Worm (Caenorhabditis elegans) whole organism, young adult: ENCODE results near the gene col-94.

Experiments
- Y79H2A.3 ChIP-seq: fragments of 200-800 bp; sonication (Bioruptor generic); conservative IDR thresholded peaks from 2 replicates; pipeline ENCODE4 v1.3.6; 2022; ENCODE audit warnings: missing genetic modification reagents, missing genetic modification characterization, missing compliant biosample characterization
- ama-1 ChIP-seq, 3 experiments: fragments of 150-350 bp in 1 of 3; sonication (generic microtip) in 2 of 3; optimal IDR thresholded peaks; 2 replicates each; lab custom pipeline; 2014 to 2018; ENCODE audit warnings: missing biosample characterization in 2 of 3, missing genetic modification characterization in 2 of 3, missing genetic modification reagents in 2 of 3
- ceh-79 ChIP-seq: sonication (generic microtip); optimal IDR thresholded peaks from 2 replicates; lab custom pipeline; 2017; ENCODE audit warnings: mild to moderate bottlenecking, missing genetic modification characterization, missing compliant biosample characterization
- hlh-12 ChIP-seq: sonication (generic microtip); optimal IDR thresholded peaks from 2 replicates; lab custom pipeline; 2016; ENCODE audit warnings: missing genetic modification characterization, missing compliant biosample characterization
- hsf-1 ChIP-seq: fragments of 200-800 bp; sonication (Bioruptor generic); IDR thresholded peaks from 2 replicates; pipeline ENCODE4 v1.3.6; 2022; ENCODE audit warnings: missing genetic modification reagents, missing genetic modification characterization, missing compliant biosample characterization
- let-607 ChIP-seq, 2 experiments: fragments of 200-800 bp in 1 of 2; sonication (Bioruptor generic) in 1 of 2; sonication (generic microtip) in 1 of 2; optimal IDR thresholded peaks; 2 replicates each; lab custom pipeline; 2016 to 2018; ENCODE audit warnings: mild to moderate bottlenecking in 2 of 2, missing compliant biosample characterization in 2 of 2, missing genetic modification characterization in 2 of 2, moderate library complexity in 2 of 2, missing genotype in 1 of 2
- madf-3 ChIP-seq: fragments of 200-800 bp; sonication (Bioruptor generic); IDR thresholded peaks from 2 replicates; pipeline ENCODE4 v1.3.6; 2022; ENCODE audit warnings: missing genetic modification reagents, missing genetic modification characterization, missing compliant biosample characterization
- rcor-1 ChIP-seq: fragments of 200-800 bp; sonication (Bioruptor generic); IDR thresholded peaks from 2 replicates; pipeline ENCODE4 v1.3.6; 2022; ENCODE audit warnings: missing genetic modification reagents, missing genetic modification characterization, missing compliant biosample characterization
- sea-2 ChIP-seq: fragments of 200-800 bp; sonication (Bioruptor generic); IDR thresholded peaks from 2 replicates; pipeline ENCODE4 v1.3.6; 2022; ENCODE audit warnings: missing genetic modification characterization, missing compliant biosample characterization
- ztf-26 ChIP-seq: sonication (generic microtip); optimal IDR thresholded peaks from 2 replicates; lab custom pipeline; 2017; ENCODE audit warnings: missing genetic modification characterization, missing compliant biosample characterization
- ztf-28 ChIP-seq: fragments of 200-800 bp; sonication (Bioruptor generic); IDR thresholded peaks from 2 replicates; pipeline ENCODE4 v1.3.6; 2022; ENCODE audit warnings: missing genetic modification reagents, missing genetic modification characterization, missing compliant biosample characterization

DNA sequence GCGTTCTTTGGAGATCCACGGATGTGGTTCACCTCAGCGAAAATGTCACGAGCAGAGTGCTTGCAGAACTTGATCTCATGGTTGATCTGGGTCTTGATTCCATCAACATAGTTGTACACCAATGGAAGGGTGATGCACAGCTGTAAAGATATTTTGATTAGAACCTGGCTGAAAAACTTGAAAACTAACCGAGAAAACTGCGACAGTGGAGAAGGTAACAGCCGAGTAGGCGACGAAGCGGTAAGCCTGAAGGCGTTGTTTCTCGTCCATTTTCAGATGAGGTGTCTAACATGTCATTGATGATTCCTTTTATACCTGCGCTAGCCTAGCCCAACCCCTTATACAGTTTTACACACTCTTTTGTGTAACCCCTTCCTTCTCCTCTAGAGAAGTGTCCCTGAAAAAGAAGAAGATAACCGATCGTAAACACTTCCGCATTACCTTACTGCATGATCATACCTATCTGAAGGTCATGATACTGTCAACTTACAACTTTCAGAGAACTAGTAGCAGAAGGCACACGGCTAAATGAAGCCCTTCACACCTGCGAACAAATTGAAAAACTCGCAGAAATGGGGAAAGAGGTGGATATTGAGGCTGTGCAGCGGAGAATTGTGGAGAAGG, at the start of gene col-94:
- TF ChIP-seq ama-1 (optimal IDR thresholded peaks at IDR 0.05; lab: Kevin White, UChicago) (no peak), ama-1 (GFP tag; optimal IDR thresholded peaks at IDR 0.05; lab: Kevin White, UChicago) (no peak), Y79H2A.3 (GFP tag; lab: Robert Waterston, UW) (no peak), ceh-79 (tag; lab: Kevin White, UChicago) (no peak), sea-2 (GFP tag; lab: Robert Waterston, UW) (no peak), let-607 (tag; optimal IDR thresholded peaks at IDR 0.05; lab: Kevin White, UChicago) (no peak), ztf-28 (no peak), hsf-1 (no peak), rcor-1 (GFP tag; lab: Robert Waterston, UW) (no peak), madf-3 (GFP tag; lab: Robert Waterston, UW) (no peak), hlh-12 (tag; lab: Kevin White, UChicago) (no peak), ztf-26 (tag; lab: Kevin White, UChicago) (no peak)
